Fruit fly (Drosophila melanogaster) whole organism, embryonic: Measurements from ENCODE around the gene Sps2.
A peak's percentile ranks its signal among the peaks of the same experiment; 100 is the strongest.

Source experiments
- Abd-B ChIP-seq: fragments of 200-800 bp; sonication (Bioruptor generic); optimal IDR thresholded peaks from 2 replicates; lab custom pipeline; 2018; ENCODE audit warnings: missing biosample characterization, mild to moderate bottlenecking, missing genetic modification characterization, moderate library complexity
- CG10462 ChIP-seq: fragments of 200-800 bp; sonication (Bioruptor generic); optimal IDR thresholded peaks from 2 replicates; lab custom pipeline; 2016; ENCODE audit warnings: missing biosample characterization, missing genetic modification characterization
- CG10543 ChIP-seq: fragments of 200-800 bp; sonication (Bioruptor generic); optimal IDR thresholded peaks from 3 replicates; lab custom pipeline; 2017; ENCODE audit warnings: missing biosample characterization, mild to moderate bottlenecking, missing genetic modification characterization, moderate library complexity
- CG11093 ChIP-seq: fragments of 200-800 bp; sonication (Bioruptor generic); IDR thresholded peaks from 3 replicates; pipeline ENCODE4 v1.3.6; 2022; ENCODE audit warnings: missing biosample characterization, missing genetic modification characterization
- CG12769 ChIP-seq: fragments of 200-800 bp; sonication (Bioruptor generic); optimal IDR thresholded peaks from 2 replicates; lab custom pipeline; 2019; ENCODE audit warnings: missing biosample characterization, mild to moderate bottlenecking, missing genetic modification characterization, moderate library complexity
- CG13296 ChIP-seq: fragments of 200-800 bp; sonication (Bioruptor generic); optimal IDR thresholded peaks from 3 replicates; lab custom pipeline; 2018; ENCODE audit warnings: missing biosample characterization, mild to moderate bottlenecking, missing genetic modification characterization
- CG17568 ChIP-seq: fragments of 200-800 bp; sonication (Bioruptor generic); optimal IDR thresholded peaks from 2 replicates; lab custom pipeline; 2018; ENCODE audit warnings: missing biosample characterization, mild to moderate bottlenecking, missing genetic modification characterization, moderate library complexity
- CG17829 ChIP-seq: fragments of 200-800 bp; optimal IDR thresholded peaks from 2 replicates; lab custom pipeline; 2019; ENCODE audit warnings: missing biosample characterization, mild to moderate bottlenecking, missing genetic modification characterization, moderate library complexity
- CG18262 ChIP-seq: fragments of 200-800 bp; optimal IDR thresholded peaks from 3 replicates; lab custom pipeline; 2019; ENCODE audit warnings: missing biosample characterization, mild to moderate bottlenecking, missing genetic modification characterization, moderate library complexity
- CG2712 ChIP-seq: fragments of 200-800 bp; optimal IDR thresholded peaks from 3 replicates; lab custom pipeline; 2019; ENCODE audit warnings: missing biosample characterization, mild to moderate bottlenecking, missing genetic modification characterization, moderate library complexity
- CG3065 ChIP-seq: fragments of 200-800 bp; sonication (Bioruptor generic); optimal IDR thresholded peaks from 2 replicates; lab custom pipeline; 2016; ENCODE audit warnings: missing biosample characterization, missing genetic modification characterization
- CG31441 ChIP-seq: fragments of 200-800 bp; sonication (Bioruptor generic); IDR thresholded peaks from 2 replicates; pipeline ENCODE4 v1.3.6; 2022; ENCODE audit warnings: missing biosample characterization, missing genetic modification characterization
- CG33213 ChIP-seq: fragments of 200-800 bp; sonication (Bioruptor generic); optimal IDR thresholded peaks from 3 replicates; lab custom pipeline; 2016; ENCODE audit warnings: missing biosample characterization, missing genetic modification characterization
- CG6854 ChIP-seq: fragments of 200-800 bp; sonication (Bioruptor generic); optimal IDR thresholded peaks from 3 replicates; lab custom pipeline; 2017; ENCODE audit warnings: missing biosample characterization, mild to moderate bottlenecking, missing genetic modification characterization
- CG7556 ChIP-seq: fragments of 200-800 bp; sonication (Bioruptor generic); optimal IDR thresholded peaks from 2 replicates; lab custom pipeline; 2017; ENCODE audit warnings: missing biosample characterization, mild to moderate bottlenecking, missing genetic modification characterization
- CG7963 ChIP-seq: fragments of 200-800 bp; sonication (Bioruptor generic); IDR thresholded peaks from 3 replicates; pipeline ENCODE4 v1.3.6; 2022; ENCODE audit warnings: missing biosample characterization, missing genetic modification characterization; ENCODE audit not compliant: partially characterized antibody
- CG7987 ChIP-seq: fragments of 200-800 bp; sonication (Bioruptor generic); optimal IDR thresholded peaks from 2 replicates; lab custom pipeline; 2018; ENCODE audit warnings: missing biosample characterization, mild to moderate bottlenecking, missing genetic modification characterization, moderate library complexity
- CG8388 ChIP-seq: fragments of 200-800 bp; sonication (Bioruptor generic); optimal IDR thresholded peaks from 2 replicates; lab custom pipeline; 2019; ENCODE audit warnings: missing biosample characterization, mild to moderate bottlenecking, missing genetic modification characterization, moderate library complexity
- CG8944 ChIP-seq: fragments of 200-800 bp; sonication (Bioruptor generic); optimal IDR thresholded peaks from 3 replicates; lab custom pipeline; 2016; ENCODE audit warnings: missing biosample characterization, missing genetic modification characterization
- CHES-1-like ChIP-seq: fragments of 200-800 bp; sonication (Bioruptor generic); optimal IDR thresholded peaks from 2 replicates; lab custom pipeline; 2016; ENCODE audit warnings: missing biosample characterization, missing genetic modification characterization
- CkIIα-i1 ChIP-seq: fragments of 200-800 bp; sonication (Bioruptor generic); IDR thresholded peaks from 2 replicates; pipeline ENCODE4 v1.3.6; 2022; ENCODE audit warnings: missing biosample characterization, missing genetic modification characterization
- Dp ChIP-seq: fragments of 200-800 bp; sonication (Bioruptor generic); optimal IDR thresholded peaks from 2 replicates; lab custom pipeline; 2018; ENCODE audit warnings: missing biosample characterization, mild to moderate bottlenecking, missing genetic modification characterization, moderate library complexity
- Elba2 ChIP-seq: fragments of 200-800 bp; sonication (Bioruptor generic); optimal IDR thresholded peaks from 3 replicates; lab custom pipeline; 2016; ENCODE audit warnings: missing biosample characterization, missing genetic modification characterization
- HHEX ChIP-seq: fragments of 200-800 bp; sonication (Bioruptor generic); optimal IDR thresholded peaks from 3 replicates; lab custom pipeline; 2017; ENCODE audit warnings: missing biosample characterization, mild to moderate bottlenecking, missing genetic modification characterization, missing genetic modification reagents
- HmgZ ChIP-seq: fragments of 200-800 bp; sonication (Bioruptor generic); optimal IDR thresholded peaks from 2 replicates; lab custom pipeline; 2018; ENCODE audit warnings: missing biosample characterization, mild to moderate bottlenecking, missing genetic modification characterization
- Hr39 ChIP-seq: fragments of >200 bp; optimal IDR thresholded peaks from 2 replicates; lab custom pipeline; 2017
- Hr78 ChIP-seq, 2 experiments: fragments of 200-800 bp in 1 of 2; fragments of >200 bp in 1 of 2; sonication (Bioruptor generic) in 1 of 2; optimal IDR thresholded peaks; 2 replicates each; lab custom pipeline; 2017 to 2019; ENCODE audit warnings: missing biosample characterization in 2 of 2, missing genetic modification characterization in 2 of 2, mild to moderate bottlenecking in 1 of 2, moderate library complexity in 1 of 2
- Meics ChIP-seq: fragments of 200-800 bp; sonication (Bioruptor generic); optimal IDR thresholded peaks from 2 replicates; lab custom pipeline; 2017; ENCODE audit warnings: missing biosample characterization, mild to moderate bottlenecking, missing genetic modification characterization
- Myb ChIP-seq: fragments of 200-800 bp; sonication (Bioruptor generic); optimal IDR thresholded peaks from 2 replicates; lab custom pipeline; 2016; ENCODE audit warnings: missing biosample characterization, missing genetic modification characterization
- NC2β ChIP-seq: fragments of 200-800 bp; sonication (Bioruptor generic); optimal IDR thresholded peaks from 2 replicates; lab custom pipeline; 2016; ENCODE audit warnings: missing biosample characterization, missing genetic modification characterization
- Poxn ChIP-seq: fragments of 200-800 bp; sonication (Bioruptor generic); IDR thresholded peaks from 2 replicates; pipeline ENCODE4 v1.3.6; 2022; ENCODE audit warnings: missing biosample characterization, missing genetic modification characterization
- Side ChIP-seq: fragments of 200-800 bp; sonication (Bioruptor generic); optimal IDR thresholded peaks from 2 replicates; lab custom pipeline; 2016; ENCODE audit warnings: missing biosample characterization, missing genetic modification characterization
- Sin3A ChIP-seq: fragments of >200 bp; optimal IDR thresholded peaks from 2 replicates; lab custom pipeline; 2018
- Sry-δ ChIP-seq: fragments of 200-800 bp; sonication (Bioruptor generic); optimal IDR thresholded peaks from 2 replicates; lab custom pipeline; 2016; ENCODE audit warnings: missing biosample characterization, missing genetic modification characterization
- Vsx1 ChIP-seq: fragments of 200-800 bp; sonication (Bioruptor generic); optimal IDR thresholded peaks from 2 replicates; lab custom pipeline; 2017; ENCODE audit warnings: missing biosample characterization, mild to moderate bottlenecking, missing genetic modification characterization, missing genetic modification reagents
- ab ChIP-seq: fragments of 200-800 bp; sonication (Bioruptor generic); optimal IDR thresholded peaks from 2 replicates; lab custom pipeline; 2016; ENCODE audit warnings: missing biosample characterization, missing genetic modification characterization
- abd-A ChIP-seq: fragments of 200-800 bp; sonication (Bioruptor generic); optimal IDR thresholded peaks from 3 replicates; lab custom pipeline; 2019; ENCODE audit warnings: missing biosample characterization, mild to moderate bottlenecking, missing genetic modification characterization, moderate library complexity
- ato ChIP-seq: fragments of 200-800 bp; sonication (Bioruptor generic); IDR thresholded peaks from 2 replicates; pipeline ENCODE4 v1.3.6; 2022; ENCODE audit warnings: missing biosample characterization, missing genetic modification characterization; ENCODE audit not compliant: partially characterized antibody
- chn ChIP-seq: fragments of 200-800 bp; sonication (Bioruptor generic); optimal IDR thresholded peaks from 2 replicates; lab custom pipeline; 2016; ENCODE audit warnings: missing biosample characterization, missing genetic modification characterization
- crc ChIP-seq: fragments of 200-800 bp; sonication (Bioruptor generic); optimal IDR thresholded peaks from 2 replicates; lab custom pipeline; 2016; ENCODE audit warnings: missing biosample characterization, missing genetic modification characterization
- dmrt11E ChIP-seq: fragments of 200-800 bp; sonication (Bioruptor generic); optimal IDR thresholded peaks from 3 replicates; lab custom pipeline; 2018; ENCODE audit warnings: missing biosample characterization, mild to moderate bottlenecking, missing genetic modification characterization, moderate library complexity
- ems ChIP-seq: fragments of 200-800 bp; sonication (Bioruptor generic); optimal IDR thresholded peaks from 3 replicates; lab custom pipeline; 2016; ENCODE audit warnings: missing biosample characterization, missing genetic modification characterization
- jigr1 ChIP-seq: fragments of 200-800 bp; sonication (Bioruptor generic); IDR thresholded peaks from 3 replicates; pipeline ENCODE4 v1.3.6; 2022; ENCODE audit warnings: missing biosample characterization, missing genetic modification characterization
- jumu ChIP-seq: fragments of 200-800 bp; sonication (Bioruptor generic); optimal IDR thresholded peaks from 3 replicates; lab custom pipeline; 2016; ENCODE audit warnings: missing biosample characterization, missing genetic modification characterization
- kah ChIP-seq: fragments of 200-800 bp; sonication (Bioruptor generic); optimal IDR thresholded peaks from 2 replicates; lab custom pipeline; 2018; ENCODE audit warnings: missing biosample characterization, mild to moderate bottlenecking, missing genetic modification characterization
- lilli ChIP-seq: fragments of 200-800 bp; sonication (Bioruptor generic); optimal IDR thresholded peaks from 3 replicates; lab custom pipeline; 2016; ENCODE audit warnings: missing biosample characterization, missing genetic modification characterization
- mam ChIP-seq: fragments of 200-800 bp; sonication (Bioruptor generic); optimal IDR thresholded peaks from 3 replicates; lab custom pipeline; 2016; ENCODE audit warnings: missing biosample characterization, missing genetic modification characterization
- oc ChIP-seq: fragments of 200-800 bp; sonication (Bioruptor generic); optimal IDR thresholded peaks from 2 replicates; lab custom pipeline; 2018; ENCODE audit warnings: missing biosample characterization, mild to moderate bottlenecking, missing genetic modification characterization, moderate library complexity
- tgo ChIP-seq: fragments of 200-800 bp; sonication (Bioruptor generic); IDR thresholded peaks from 3 replicates; pipeline ENCODE4 v1.3.6; 2022; ENCODE audit warnings: missing biosample characterization, missing genetic modification characterization
- trh ChIP-seq: fragments of 200-800 bp; sonication (Bioruptor generic); optimal IDR thresholded peaks from 2 replicates; lab custom pipeline; 2016; ENCODE audit warnings: missing biosample characterization, missing genetic modification characterization
- ttk ChIP-seq: fragments of 200-800 bp; sonication (Bioruptor generic); IDR thresholded peaks from 2 replicates; pipeline ENCODE4 v2.1.2; 2022; ENCODE audit warnings: missing biosample characterization, missing genetic modification characterization
- wek ChIP-seq: fragments of 200-800 bp; sonication (Bioruptor generic); optimal IDR thresholded peaks from 3 replicates; lab custom pipeline; 2018; ENCODE audit warnings: missing biosample characterization, mild to moderate bottlenecking, missing genetic modification characterization, moderate library complexity

The Sps2 gene

DNA sequence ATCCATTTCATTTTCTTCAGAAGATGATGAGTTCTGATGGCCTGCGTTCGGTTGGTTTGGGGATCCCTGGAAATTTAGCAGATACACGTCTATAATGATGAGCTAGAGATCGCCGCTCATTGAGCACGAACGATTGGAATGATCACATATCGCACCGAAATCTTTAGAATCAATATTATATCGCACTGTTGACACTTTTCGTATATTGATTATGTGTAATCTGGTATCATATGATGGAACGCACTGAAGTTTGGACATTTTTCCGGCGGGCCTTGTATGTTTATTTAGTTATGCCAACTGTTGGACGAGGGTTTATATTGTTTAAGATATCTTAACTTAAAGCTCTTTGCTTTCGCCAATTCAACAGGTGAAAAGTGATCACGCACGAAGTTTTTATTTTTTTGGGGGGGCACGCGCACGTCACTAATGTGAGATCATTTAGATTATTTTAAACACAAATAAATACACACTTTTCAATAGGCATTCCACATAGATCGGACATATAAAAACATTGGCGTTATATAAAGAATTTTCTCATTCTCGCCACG, 21.3 kb upstream of the Sps2 start (continued):
- TF ChIP-seq Dp (GFP tag; lab: Kevin White, UChicago) = no peak
- peak; percentile 76 for TF ChIP-seq Sry-δ (GFP tag; lab: Kevin White, UChicago)
- no peak for TF ChIP-seq CG10462
- TF ChIP-seq Vsx1 = no peak
- no peak for TF ChIP-seq Side (GFP tag; lab: Kevin White, UChicago)
- no peak for TF ChIP-seq oc (tag; lab: Kevin White, UChicago)
- no peak for TF ChIP-seq CG13296 (GFP tag; lab: Kevin White, UChicago)
- no peak for TF ChIP-seq Myb (GFP tag; lab: Kevin White, UChicago)
- no peak for TF ChIP-seq CHES-1-like (GFP tag; lab: Kevin White, UChicago)
- TF ChIP-seq CG8388 = no peak
- TF ChIP-seq tgo = no peak
- TF ChIP-seq CG8944 (GFP tag; lab: Kevin White, UChicago) = no peak
- peak; percentile 42 for TF ChIP-seq lilli (GFP tag; lab: Kevin White, UChicago)
- peak; percentile 72 for TF ChIP-seq kah (GFP tag; lab: Kevin White, UChicago)
- TF ChIP-seq Elba2 (GFP tag; lab: Kevin White, UChicago) = no peak
- peak; percentile 11; the same call in 1 of the 2 replicates for TF ChIP-seq ato (GFP tag; lab: Robert Waterston, UW)
- no peak for TF ChIP-seq Sin3A (lab: Kevin White, UChicago)
- TF ChIP-seq CG17829 (tag; lab: Kevin White, UChicago) = peak; percentile 9
- no peak for TF ChIP-seq CG6854 (GFP tag; lab: Kevin White, UChicago)
- TF ChIP-seq Hr39 (lab: Kevin White, UChicago) = no peak
- 0 out of 3 replicates have a peak, but pooled peaks have one; percentile 39 for TF ChIP-seq CG7963 (GFP tag; lab: Robert Waterston, UW)
- no peak for TF ChIP-seq CG33213 (GFP tag; lab: Kevin White, UChicago)
- no peak for TF ChIP-seq HHEX
- TF ChIP-seq wek (GFP tag; lab: Kevin White, UChicago) = no peak
- no peak for TF ChIP-seq CkIIα-i1 (GFP tag; lab: Robert Waterston, UW)
- no peak for TF ChIP-seq jumu
- no peak for TF ChIP-seq CG2712 (tag; lab: Kevin White, UChicago)
- TF ChIP-seq CG17568 (GFP tag; lab: Kevin White, UChicago) = no peak
- TF ChIP-seq NC2β (GFP tag; lab: Kevin White, UChicago) = no peak
- no peak for TF ChIP-seq chn (GFP tag; lab: Kevin White, UChicago)
- TF ChIP-seq jigr1 (GFP tag; lab: Robert Waterston, UW) = no peak
- no peak for TF ChIP-seq HmgZ
- peak; percentile 5 for TF ChIP-seq CG7556 (GFP tag; lab: Kevin White, UChicago)
- TF ChIP-seq CG18262 (tag; lab: Kevin White, UChicago) = no peak
- TF ChIP-seq ems (GFP tag; lab: Kevin White, UChicago) = no peak
- no peak for TF ChIP-seq CG31441 (GFP tag; lab: Robert Waterston, UW)
- no peak for TF ChIP-seq mam
- TF ChIP-seq CG12769 (tag; lab: Kevin White, UChicago) = no peak
- TF ChIP-seq Meics (GFP tag; lab: Kevin White, UChicago) = peak; percentile 16
- no peak for TF ChIP-seq CG11093 (GFP tag; lab: Robert Waterston, UW)
- TF ChIP-seq Poxn (GFP tag; lab: Robert Waterston, UW) = no peak
- no peak for TF ChIP-seq trh
- no peak for TF ChIP-seq dmrt11E (tag; lab: Kevin White, UChicago)
- TF ChIP-seq ttk (GFP tag; lab: Robert Waterston, UW) = no peak
- no peak for TF ChIP-seq CG3065
- TF ChIP-seq Abd-B = no peak
- TF ChIP-seq CG7987 (GFP tag; lab: Kevin White, UChicago) = peak; percentile 21
- no peak for TF ChIP-seq CG10543 (GFP tag; lab: Kevin White, UChicago)
- no peak for TF ChIP-seq abd-A (tag; lab: Kevin White, UChicago)
- TF ChIP-seq crc (GFP tag; lab: Kevin White, UChicago) = no peak
- TF ChIP-seq Hr78 (GFP tag; optimal IDR thresholded peaks at IDR 0.05; lab: Kevin White, UChicago) = no peak
- no peak for TF ChIP-seq ab (GFP tag; lab: Kevin White, UChicago)
